Fruit fly (Drosophila melanogaster): ENCODE measurements around the gene Lcp65Ag1.

DNA sequence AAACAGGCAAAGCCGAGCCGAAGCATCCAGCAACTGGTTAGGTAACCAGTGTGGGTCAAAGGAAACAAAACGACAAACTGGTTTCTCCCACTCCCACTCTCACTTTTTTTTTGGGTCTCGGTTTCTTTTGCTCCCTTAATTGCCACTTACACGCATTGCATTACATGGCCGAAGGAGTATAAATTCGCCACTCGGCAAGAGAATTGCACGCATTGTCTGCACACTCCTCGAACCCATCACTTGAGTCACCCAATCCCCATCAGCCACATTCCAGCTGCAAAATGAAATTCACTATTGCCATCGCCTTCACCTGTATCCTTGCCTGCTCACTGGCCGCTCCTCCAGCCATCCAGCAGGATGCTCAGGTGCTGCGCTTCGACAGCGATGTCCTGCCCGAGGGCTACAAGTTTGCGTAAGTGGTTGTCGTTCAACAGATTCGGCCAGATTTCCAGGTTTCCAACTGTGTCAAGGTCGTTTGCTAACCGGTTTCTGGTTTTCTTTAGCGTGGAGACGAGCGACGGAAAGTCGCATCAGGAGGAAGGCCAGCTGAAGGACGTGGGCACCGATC lies 8.2 kb upstream of the Lcp65Ag1 start, which contains the start of gene Lcp65Ad:
- TF ChIP-seq insv (optimal IDR thresholded peaks at IDR 0.05): no peak
- TF ChIP-seq Myc (optimal IDR thresholded peaks at IDR 0.05): no peak
- no peak for TF ChIP-seq psq (optimal IDR thresholded peaks at IDR 0.05)
- TF ChIP-seq h (optimal IDR thresholded peaks at IDR 0.05): no peak
